Worm (Caenorhabditis elegans) whole organism, young adult: ENCODE measurements around the gene mrpl-41.

Experiments used
- B0336.3 ChIP-seq: fragments of 200-800 bp; sonication (Bioruptor generic); IDR thresholded peaks from 2 replicates; pipeline ENCODE4 v1.3.6; 2022; ENCODE audit warnings: missing genetic modification characterization, missing compliant biosample characterization
- C06A6.2 ChIP-seq: fragments of 200-800 bp; sonication (Bioruptor generic); conservative IDR thresholded peaks from 2 replicates; pipeline ENCODE4 v1.3.6; 2022; ENCODE audit warnings: missing genetic modification characterization, missing compliant biosample characterization
- F23B12.7 ChIP-seq: sonication (generic microtip); optimal IDR thresholded peaks from 2 replicates; lab custom pipeline; 2017; ENCODE audit warnings: missing genetic modification characterization, mild to moderate bottlenecking, missing compliant biosample characterization, antibody characterized with exemption, moderate library complexity; ENCODE audit not compliant: insufficient read depth
- F33H1.4 ChIP-seq: fragments of 200-800 bp; sonication (Bioruptor generic); IDR thresholded peaks from 2 replicates; pipeline ENCODE4 v1.3.6; 2022; ENCODE audit warnings: missing genetic modification reagents, missing genetic modification characterization, missing compliant biosample characterization
- F37B4.10 ChIP-seq: fragments of 200-800 bp; sonication (Bioruptor generic); IDR thresholded peaks from 2 replicates; pipeline ENCODE4 v1.3.6; 2022; ENCODE audit warnings: missing genetic modification characterization, missing compliant biosample characterization
- F49E8.2 ChIP-seq: sonication (generic microtip); optimal IDR thresholded peaks from 3 replicates; lab custom pipeline; 2017; ENCODE audit warnings: missing genetic modification characterization, mild to moderate bottlenecking, missing compliant biosample characterization, antibody characterized with exemption, moderate library complexity; ENCODE audit not compliant: insufficient read depth
- F52B5.7 ChIP-seq: sonication (generic microtip); optimal IDR thresholded peaks from 2 replicates; lab custom pipeline; 2016; ENCODE audit warnings: mild to moderate bottlenecking, missing genetic modification characterization, missing compliant biosample characterization
- F57C9.4 ChIP-seq: sonication (generic microtip); optimal IDR thresholded peaks from 2 replicates; lab custom pipeline; 2017; ENCODE audit warnings: mild to moderate bottlenecking, missing genetic modification characterization, missing compliant biosample characterization
- K11D2.4 ChIP-seq: fragments of 200-800 bp; sonication (Bioruptor generic); IDR thresholded peaks from 2 replicates; pipeline ENCODE4 v1.3.6; 2022; ENCODE audit warnings: missing genetic modification reagents, missing genetic modification characterization, missing compliant biosample characterization
- K12H6.12 ChIP-seq: fragments of 200-800 bp; sonication (Bioruptor generic); optimal IDR thresholded peaks from 2 replicates; lab custom pipeline; 2018; ENCODE audit warnings: mild to moderate bottlenecking, missing genetic modification characterization, missing compliant biosample characterization
- T07F8.4 ChIP-seq: sonication (generic microtip); optimal IDR thresholded peaks from 2 replicates; lab custom pipeline; 2016; ENCODE audit warnings: mild to moderate bottlenecking, missing genetic modification characterization, moderate library complexity, missing compliant biosample characterization
- Y53G8AR.9 ChIP-seq: fragments of 200-800 bp; sonication (Bioruptor generic); conservative IDR thresholded peaks from 2 replicates; pipeline ENCODE4 v1.3.6; 2022; ENCODE audit warnings: missing genetic modification reagents, missing genetic modification characterization, missing compliant biosample characterization
- ama-1 ChIP-seq, 3 experiments: fragments of 150-350 bp in 1 of 3; sonication (generic microtip) in 2 of 3; optimal IDR thresholded peaks; 2 replicates each; lab custom pipeline; 2014 to 2018; ENCODE audit warnings: missing biosample characterization in 2 of 3, missing genetic modification characterization in 2 of 3, missing genetic modification reagents in 2 of 3
- atf-7 ChIP-seq: sonication (generic microtip); optimal IDR thresholded peaks from 2 replicates; lab custom pipeline; 2017; ENCODE audit warnings: mild to moderate bottlenecking, missing genetic modification characterization, missing compliant biosample characterization
- athp-1 ChIP-seq: sonication (generic microtip); optimal IDR thresholded peaks from 2 replicates; lab custom pipeline; 2017; ENCODE audit warnings: mild to moderate bottlenecking, missing genetic modification characterization, missing compliant biosample characterization
- attf-6 ChIP-seq: fragments of 200-800 bp; sonication (Bioruptor generic); IDR thresholded peaks from 2 replicates; pipeline ENCODE4 v1.3.6; 2022; ENCODE audit warnings: missing genetic modification reagents, missing genetic modification characterization, missing compliant biosample characterization
- cebp-2 ChIP-seq: fragments of 200-800 bp; sonication (Bioruptor generic); IDR thresholded peaks from 2 replicates; pipeline ENCODE4 v1.3.6; 2022; ENCODE audit warnings: missing genetic modification characterization, missing compliant biosample characterization
- ceh-40 ChIP-seq: fragments of 200-800 bp; sonication (Bioruptor generic); IDR thresholded peaks from 2 replicates; pipeline ENCODE4 v1.3.6; 2022; ENCODE audit warnings: missing genetic modification characterization, missing compliant biosample characterization
- ceh-79 ChIP-seq: sonication (generic microtip); optimal IDR thresholded peaks from 2 replicates; lab custom pipeline; 2017; ENCODE audit warnings: mild to moderate bottlenecking, missing genetic modification characterization, missing compliant biosample characterization
- ceh-91 ChIP-seq: fragments of 200-800 bp; sonication (Bioruptor generic); IDR thresholded peaks from 2 replicates; pipeline ENCODE4 v1.3.6; 2022; ENCODE audit warnings: missing genetic modification reagents, missing genetic modification characterization, missing compliant biosample characterization
- chd-7 ChIP-seq: sonication (generic microtip); optimal IDR thresholded peaks from 2 replicates; lab custom pipeline; 2016; ENCODE audit warnings: mild to moderate bottlenecking, missing genetic modification characterization, moderate library complexity, missing compliant biosample characterization
- die-1 ChIP-seq: sonication (generic microtip); optimal IDR thresholded peaks from 2 replicates; lab custom pipeline; 2016; ENCODE audit warnings: missing genotype, mild to moderate bottlenecking, missing genetic modification characterization, missing compliant biosample characterization
- dox-1 ChIP-seq: fragments of 200-800 bp; sonication (Bioruptor generic); IDR thresholded peaks from 2 replicates; pipeline ENCODE4 v1.3.6; 2022; ENCODE audit warnings: missing genetic modification reagents, missing genetic modification characterization, missing compliant biosample characterization
- efl-1 ChIP-seq: fragments of 150-350 bp; optimal IDR thresholded peaks from 2 replicates; lab custom pipeline; 2014; ENCODE audit warnings: missing biosample characterization, missing genetic modification reagents, missing genetic modification characterization
- egl-18 ChIP-seq: fragments of 200-800 bp; sonication (Bioruptor generic); IDR thresholded peaks from 2 replicates; pipeline ENCODE4 v1.3.6; 2022; ENCODE audit warnings: missing genetic modification reagents, missing genetic modification characterization, missing compliant biosample characterization
- him-1 ChIP-seq: sonication (generic microtip); optimal IDR thresholded peaks from 2 replicates; lab custom pipeline; 2016; ENCODE audit warnings: missing genotype, missing genetic modification reagents, missing genetic modification characterization, missing compliant biosample characterization
- hlh-12 ChIP-seq: sonication (generic microtip); optimal IDR thresholded peaks from 2 replicates; lab custom pipeline; 2016; ENCODE audit warnings: missing genetic modification characterization, missing compliant biosample characterization
- hmg-1.2 ChIP-seq: fragments of 200-800 bp; sonication (Bioruptor generic); IDR thresholded peaks from 2 replicates; pipeline ENCODE4 v1.3.6; 2022; ENCODE audit warnings: missing genetic modification reagents, missing genetic modification characterization, missing compliant biosample characterization
- lin-40 ChIP-seq: sonication (generic microtip); optimal IDR thresholded peaks from 2 replicates; lab custom pipeline; 2016; ENCODE audit warnings: missing genetic modification characterization, mild to moderate bottlenecking, missing compliant biosample characterization, missing genotype, missing genetic modification reagents
- madf-10 ChIP-seq: sonication (generic microtip); optimal IDR thresholded peaks from 2 replicates; lab custom pipeline; 2016; ENCODE audit warnings: mild to moderate bottlenecking, missing genetic modification characterization, missing compliant biosample characterization
- madf-3 ChIP-seq: fragments of 200-800 bp; sonication (Bioruptor generic); IDR thresholded peaks from 2 replicates; pipeline ENCODE4 v1.3.6; 2022; ENCODE audit warnings: missing genetic modification reagents, missing genetic modification characterization, missing compliant biosample characterization
- mel-28 ChIP-seq: sonication (generic microtip); optimal IDR thresholded peaks from 2 replicates; lab custom pipeline; 2016; ENCODE audit warnings: borderline replicate concordance, mild to moderate bottlenecking, missing genetic modification characterization, missing compliant biosample characterization
- mxl-1 ChIP-seq: sonication (generic microtip); optimal IDR thresholded peaks from 2 replicates; lab custom pipeline; 2016; ENCODE audit warnings: missing genetic modification characterization, missing compliant biosample characterization
- nhr-80 ChIP-seq: sonication (generic microtip); optimal IDR thresholded peaks from 2 replicates; lab custom pipeline; 2016; ENCODE audit warnings: missing genetic modification characterization, missing compliant biosample characterization
- nhr-90 ChIP-seq: sonication (generic microtip); optimal IDR thresholded peaks from 2 replicates; lab custom pipeline; 2016; ENCODE audit warnings: missing genotype, mild to moderate bottlenecking, missing genetic modification characterization, missing compliant biosample characterization
- rec-8 ChIP-seq, 2 experiments: sonication (generic microtip); optimal IDR thresholded peaks; 2 replicates each; lab custom pipeline; 2016; ENCODE audit warnings: mild to moderate bottlenecking in 2 of 2, missing genetic modification characterization in 2 of 2, missing genetic modification reagents in 2 of 2, missing genotype in 2 of 2, missing biosample characterization in 1 of 2, missing compliant biosample characterization in 1 of 2, moderate library complexity in 1 of 2
- rpc-1 ChIP-seq, 2 experiments: fragments of 150-350 bp in 1 of 2; sonication (generic microtip) in 1 of 2; optimal IDR thresholded peaks; 2 replicates each; lab custom pipeline; 2014 to 2018; ENCODE audit warnings: missing biosample characterization in 1 of 2, missing genetic modification characterization in 1 of 2, missing genetic modification reagents in 1 of 2, missing genotype in 1 of 2
- sea-2 ChIP-seq: fragments of 200-800 bp; sonication (Bioruptor generic); IDR thresholded peaks from 2 replicates; pipeline ENCODE4 v1.3.6; 2022; ENCODE audit warnings: missing genetic modification characterization, missing compliant biosample characterization
- snpc-1.1 ChIP-seq: sonication (generic microtip); optimal IDR thresholded peaks from 2 replicates; lab custom pipeline; 2017; ENCODE audit warnings: missing genetic modification characterization, mild to moderate bottlenecking, missing compliant biosample characterization, antibody characterized with exemption, moderate library complexity, missing genotype, missing genetic modification reagents; ENCODE audit not compliant: insufficient read depth
- snpc-1.3 ChIP-seq: sonication (generic microtip); optimal IDR thresholded peaks from 2 replicates; lab custom pipeline; 2017; ENCODE audit warnings: missing genetic modification characterization, mild to moderate bottlenecking, missing compliant biosample characterization, antibody characterized with exemption, moderate library complexity, missing genotype, missing genetic modification reagents; ENCODE audit not compliant: insufficient read depth
- tbp1 ChIP-seq: fragments of 200-800 bp; sonication (Bioruptor generic); optimal IDR thresholded peaks from 2 replicates; lab custom pipeline; 2018; ENCODE audit warnings: mild to moderate bottlenecking, missing genetic modification characterization, missing compliant biosample characterization
- tbx-9 ChIP-seq: sonication (generic microtip); optimal IDR thresholded peaks from 2 replicates; lab custom pipeline; 2016; ENCODE audit warnings: borderline replicate concordance, missing genetic modification characterization, inconsistent platforms, missing compliant biosample characterization
- tlf-1 ChIP-seq: fragments of 200-800 bp; sonication (Bioruptor generic); optimal IDR thresholded peaks from 2 replicates; lab custom pipeline; 2018; ENCODE audit warnings: mild to moderate bottlenecking, missing genetic modification characterization, missing compliant biosample characterization
- unc-130 ChIP-seq: sonication (generic microtip); optimal IDR thresholded peaks from 2 replicates; lab custom pipeline; 2016; ENCODE audit warnings: missing genetic modification reagents, missing genetic modification characterization, missing compliant biosample characterization
- unc-62 ChIP-seq: fragments of 150-350 bp; optimal IDR thresholded peaks from 2 replicates; lab custom pipeline; 2014; ENCODE audit warnings: missing biosample characterization, missing genetic modification reagents, missing genetic modification characterization
- xnd-1 ChIP-seq: sonication (generic microtip); optimal IDR thresholded peaks from 2 replicates; lab custom pipeline; 2016; ENCODE audit warnings: missing genotype, missing genetic modification reagents, missing genetic modification characterization, missing compliant biosample characterization
- ztf-28 ChIP-seq: fragments of 200-800 bp; sonication (Bioruptor generic); IDR thresholded peaks from 2 replicates; pipeline ENCODE4 v1.3.6; 2022; ENCODE audit warnings: missing genetic modification reagents, missing genetic modification characterization, missing compliant biosample characterization
- ztf-3 ChIP-seq: fragments of 200-800 bp; sonication (Bioruptor generic); optimal IDR thresholded peaks from 2 replicates; lab custom pipeline; 2018; ENCODE audit warnings: mild to moderate bottlenecking, missing genetic modification characterization, missing compliant biosample characterization

mrpl-41 gene

ce11 chrII:255124-255523 lies 33.6 kb upstream of the mrpl-41 start (continued):
- no peak for TF ChIP-seq mxl-1 (tag; lab: Kevin White, UChicago)
- peak; percentile 97 for TF ChIP-seq dox-1
- TF ChIP-seq K11D2.4 = peak; percentile 92
- TF ChIP-seq egl-18 (GFP tag; lab: Robert Waterston, UW) = no peak
- TF ChIP-seq ztf-3 (GFP tag; lab: Kevin White, UChicago) = no peak
- TF ChIP-seq hmg-1.2 (GFP tag; lab: Robert Waterston, UW) = peak; percentile 73
- peak; percentile 59 for TF ChIP-seq F33H1.4 (GFP tag; lab: Robert Waterston, UW)
- TF ChIP-seq F37B4.10 = no peak
- TF ChIP-seq nhr-80 (tag; lab: Kevin White, UChicago) = peak; percentile 70
- TF ChIP-seq rpc-1 (optimal IDR thresholded peaks at IDR 0.05; lab: Kevin White, UChicago) = peak; percentile 51
- TF ChIP-seq rpc-1 (tag; optimal IDR thresholded peaks at IDR 0.05; lab: Kevin White, UChicago) = no peak
- peak; percentile 30 for TF ChIP-seq chd-7 (tag; lab: Kevin White, UChicago)
- TF ChIP-seq K12H6.12 = peak; percentile 84
- TF ChIP-seq mel-28 (tag; lab: Kevin White, UChicago) = peak; percentile 70
- TF ChIP-seq efl-1 (GFP tag; lab: Kevin White, UChicago) = peak; percentile 79
- no peak for TF ChIP-seq ama-1 (optimal IDR thresholded peaks at IDR 0.05; lab: Kevin White, UChicago)
- peak; percentile 7 to 67 for TF ChIP-seq ama-1 (GFP tag; optimal IDR thresholded peaks at IDR 0.05; lab: Kevin White, UChicago)
- TF ChIP-seq tlf-1 (GFP tag; lab: Kevin White, UChicago) = peak; percentile 90
- no peak for TF ChIP-seq hlh-12
- peak; percentile 85 for TF ChIP-seq ceh-91
- peak; percentile 95 for TF ChIP-seq B0336.3
- 0 out of 2 replicates have a peak, but pooled peaks have one; percentile 24 for TF ChIP-seq ceh-40
- TF ChIP-seq nhr-90 (tag; lab: Kevin White, UChicago) = peak; percentile 4
- TF ChIP-seq tbx-9 (tag; lab: Kevin White, UChicago) = no peak
- peak; percentile 69 for TF ChIP-seq tbp1
- TF ChIP-seq C06A6.2 (GFP tag; lab: Robert Waterston, UW) = peak; percentile 93
- TF ChIP-seq die-1 (tag; lab: Kevin White, UChicago) = peak; percentile 23
- peak; percentile 41 for TF ChIP-seq him-1 (tag; lab: Kevin White, UChicago)
- TF ChIP-seq F57C9.4 = no peak
- TF ChIP-seq snpc-1.1 = peak; percentile 86
- TF ChIP-seq atf-7 (tag; lab: Kevin White, UChicago) = peak; percentile 69
- peak; percentile 71 for TF ChIP-seq snpc-1.3 (tag; lab: Kevin White, UChicago)
- 0 out of 2 replicates have a peak, but pooled peaks have one; percentile 58 for TF ChIP-seq attf-6
- TF ChIP-seq F49E8.2 (tag; lab: Kevin White, UChicago) = peak; percentile 87
- no peak for TF ChIP-seq sea-2 (GFP tag; lab: Robert Waterston, UW)
- no peak for TF ChIP-seq unc-62 (GFP tag; lab: Kevin White, UChicago)
- TF ChIP-seq unc-130 (GFP tag; lab: Kevin White, UChicago) = peak; percentile 75
- TF ChIP-seq ztf-28 (GFP tag; lab: Robert Waterston, UW) = peak; percentile 89
- TF ChIP-seq F23B12.7 (tag; lab: Kevin White, UChicago) = peak; percentile 77
- peak in 1 of 2 experiments; percentile 72 for TF ChIP-seq rec-8 (tag; optimal IDR thresholded peaks at IDR 0.05; lab: Kevin White, UChicago)
- peak; percentile 91 for TF ChIP-seq Y53G8AR.9 (GFP tag; lab: Robert Waterston, UW)
- TF ChIP-seq T07F8.4 (tag; lab: Kevin White, UChicago) = peak; percentile 29
- peak; percentile 41; the same call in 1 of the 2 replicates for TF ChIP-seq madf-3 (GFP tag; lab: Robert Waterston, UW)
- peak; percentile 14 for TF ChIP-seq xnd-1
- peak; percentile 94 for TF ChIP-seq lin-40 (tag; lab: Kevin White, UChicago)
- peak; percentile 80 for TF ChIP-seq madf-10
- no peak for TF ChIP-seq ceh-79 (tag; lab: Kevin White, UChicago)
- TF ChIP-seq F52B5.7 (tag; lab: Kevin White, UChicago) = peak; percentile 54
- TF ChIP-seq athp-1 = peak; percentile 96
- 0 out of 2 replicates have a peak, but pooled peaks have one; percentile 35 for TF ChIP-seq cebp-2 (GFP tag; lab: Robert Waterston, UW)
